Fruit fly (Drosophila melanogaster) whole organism, embryonic: ENCODE results near the gene Vps2.

Source experiments
- CG11456 ChIP-seq: fragments of 200-800 bp; sonication (Bioruptor generic); IDR thresholded peaks from 3 replicates; pipeline ENCODE4 v1.3.6; 2022; ENCODE audit warnings: missing biosample characterization, missing genetic modification characterization
- CG11695 ChIP-seq: fragments of 200-800 bp; sonication (Bioruptor generic); IDR thresholded peaks from 3 replicates; pipeline ENCODE4 v1.3.6; 2022; ENCODE audit warnings: missing biosample characterization, missing genetic modification characterization
- CG11723 ChIP-seq: fragments of 200-800 bp; sonication (Bioruptor generic); optimal IDR thresholded peaks from 2 replicates; lab custom pipeline; 2017; ENCODE audit warnings: missing biosample characterization, mild to moderate bottlenecking, missing genetic modification characterization
- CG12236 ChIP-seq: fragments of 200-800 bp; sonication (Bioruptor generic); optimal IDR thresholded peaks from 2 replicates; lab custom pipeline; 2016; ENCODE audit warnings: missing biosample characterization, missing genetic modification characterization
- CG1233 ChIP-seq: fragments of 200-800 bp; sonication (Bioruptor generic); optimal IDR thresholded peaks from 4 replicates; lab custom pipeline; 2018; ENCODE audit warnings: missing biosample characterization, mild to moderate bottlenecking, missing genetic modification characterization
- CG12769 ChIP-seq: fragments of 200-800 bp; sonication (Bioruptor generic); optimal IDR thresholded peaks from 2 replicates; lab custom pipeline; 2019; ENCODE audit warnings: missing biosample characterization, mild to moderate bottlenecking, missing genetic modification characterization, moderate library complexity
- CG14014 ChIP-seq: fragments of 200-800 bp; sonication (Bioruptor generic); IDR thresholded peaks from 2 replicates; pipeline ENCODE4 v1.3.6; 2022; ENCODE audit warnings: missing biosample characterization, missing genetic modification characterization
- CG14050 ChIP-seq: fragments of 200-800 bp; sonication (Bioruptor generic); IDR thresholded peaks from 3 replicates; pipeline ENCODE4 v1.3.6; 2022; ENCODE audit warnings: missing biosample characterization, missing genetic modification characterization
- CG1602 ChIP-seq: fragments of 200-800 bp; sonication (Bioruptor generic); optimal IDR thresholded peaks from 3 replicates; lab custom pipeline; 2016; ENCODE audit warnings: missing biosample characterization, missing genetic modification characterization
- CG17829 ChIP-seq: fragments of 200-800 bp; optimal IDR thresholded peaks from 2 replicates; lab custom pipeline; 2019; ENCODE audit warnings: missing biosample characterization, mild to moderate bottlenecking, missing genetic modification characterization, moderate library complexity
- CG17912 ChIP-seq: fragments of 200-800 bp; sonication (Bioruptor generic); optimal IDR thresholded peaks from 2 replicates; lab custom pipeline; 2018; ENCODE audit warnings: missing biosample characterization, mild to moderate bottlenecking, missing genetic modification characterization
- CG18619 ChIP-seq: fragments of 200-800 bp; sonication (Bioruptor generic); optimal IDR thresholded peaks from 3 replicates; lab custom pipeline; 2017; ENCODE audit warnings: missing biosample characterization, mild to moderate bottlenecking, missing genetic modification characterization
- CG2116 ChIP-seq: fragments of 200-800 bp; sonication (Bioruptor generic); optimal IDR thresholded peaks from 3 replicates; lab custom pipeline; 2018; ENCODE audit warnings: missing biosample characterization, mild to moderate bottlenecking, missing genetic modification characterization
- CG3163 ChIP-seq: fragments of 200-800 bp; sonication (Bioruptor generic); optimal IDR thresholded peaks from 3 replicates; lab custom pipeline; 2016; ENCODE audit warnings: missing biosample characterization, missing genetic modification characterization
- CG6254 ChIP-seq: fragments of 200-800 bp; sonication (Bioruptor generic); optimal IDR thresholded peaks from 3 replicates; lab custom pipeline; 2017; ENCODE audit warnings: mild to moderate bottlenecking, missing biosample characterization, missing genetic modification reagents, missing genetic modification characterization
- CG6765 ChIP-seq: fragments of 200-800 bp; sonication (Bioruptor generic); optimal IDR thresholded peaks from 3 replicates; lab custom pipeline; 2017; ENCODE audit warnings: missing biosample characterization, mild to moderate bottlenecking, missing genetic modification characterization
- CG7839 ChIP-seq: fragments of 200-800 bp; sonication (Bioruptor generic); optimal IDR thresholded peaks from 3 replicates; lab custom pipeline; 2018; ENCODE audit warnings: missing biosample characterization, mild to moderate bottlenecking, missing genetic modification characterization, moderate library complexity
- CG9727 ChIP-seq: fragments of 200-800 bp; sonication (Bioruptor generic); optimal IDR thresholded peaks from 3 replicates; lab custom pipeline; 2017; ENCODE audit warnings: missing biosample characterization, mild to moderate bottlenecking, missing genetic modification characterization
- CG9876 ChIP-seq: fragments of 200-800 bp; sonication (Bioruptor generic); optimal IDR thresholded peaks from 2 replicates; lab custom pipeline; 2016; ENCODE audit warnings: missing biosample characterization, missing genetic modification characterization
- Chrac-16 ChIP-seq: fragments of 200-800 bp; sonication (Bioruptor generic); optimal IDR thresholded peaks from 3 replicates; lab custom pipeline; 2016; ENCODE audit warnings: missing biosample characterization, missing genetic modification characterization
- CoRest ChIP-seq: fragments of 200-800 bp; sonication (Bioruptor generic); optimal IDR thresholded peaks from 3 replicates; lab custom pipeline; 2018; ENCODE audit warnings: missing biosample characterization, mild to moderate bottlenecking, missing genetic modification characterization, moderate library complexity
- D19A ChIP-seq: fragments of 200-800 bp; optimal IDR thresholded peaks from 3 replicates; lab custom pipeline; 2019; ENCODE audit warnings: missing biosample characterization, mild to moderate bottlenecking, missing genetic modification characterization, moderate library complexity
- Doc3 ChIP-seq: fragments of 200-800 bp; sonication (Bioruptor generic); IDR thresholded peaks from 3 replicates; pipeline ENCODE4 v1.3.6; 2022; ENCODE audit warnings: missing biosample characterization, missing genetic modification characterization; ENCODE audit not compliant: partially characterized antibody
- Elba2 ChIP-seq: fragments of 200-800 bp; sonication (Bioruptor generic); optimal IDR thresholded peaks from 3 replicates; lab custom pipeline; 2016; ENCODE audit warnings: missing biosample characterization, missing genetic modification characterization
- Fer2 ChIP-seq: fragments of 200-800 bp; sonication (Bioruptor generic); optimal IDR thresholded peaks from 2 replicates; lab custom pipeline; 2018; ENCODE audit warnings: missing biosample characterization, mild to moderate bottlenecking, missing genetic modification characterization, moderate library complexity
- Jarid2 ChIP-seq: fragments of 200-800 bp; sonication (Bioruptor generic); optimal IDR thresholded peaks from 3 replicates; lab custom pipeline; 2017; ENCODE audit warnings: mild to moderate bottlenecking, missing biosample characterization, missing genetic modification reagents, missing genetic modification characterization
- MESR4 ChIP-seq: fragments of 200-800 bp; sonication (Bioruptor generic); optimal IDR thresholded peaks from 2 replicates; lab custom pipeline; 2018; ENCODE audit warnings: missing biosample characterization, mild to moderate bottlenecking, missing genetic modification characterization, moderate library complexity
- Mad ChIP-seq: fragments of 200-800 bp; sonication (Bioruptor generic); optimal IDR thresholded peaks from 2 replicates; lab custom pipeline; 2016; ENCODE audit warnings: missing biosample characterization, missing genetic modification characterization
- Max ChIP-seq: fragments of 200-800 bp; sonication (Bioruptor generic); optimal IDR thresholded peaks from 2 replicates; lab custom pipeline; 2016; ENCODE audit warnings: missing biosample characterization, mild to moderate bottlenecking, missing genetic modification characterization
- Mrtf ChIP-seq: fragments of 200-800 bp; sonication (Bioruptor generic); IDR thresholded peaks from 3 replicates; pipeline ENCODE4 v1.3.6; 2022; ENCODE audit warnings: missing biosample characterization, missing genetic modification characterization
- Neu2 ChIP-seq: fragments of 200-800 bp; sonication (Bioruptor generic); optimal IDR thresholded peaks from 3 replicates; lab custom pipeline; 2016; ENCODE audit warnings: missing biosample characterization, missing genetic modification characterization, borderline replicate concordance
- NfI ChIP-seq: fragments of 200-800 bp; sonication (Bioruptor generic); optimal IDR thresholded peaks from 3 replicates; lab custom pipeline; 2018; ENCODE audit warnings: missing biosample characterization, mild to moderate bottlenecking, missing genetic modification characterization, moderate library complexity
- Oli ChIP-seq: fragments of 200-800 bp; sonication (Bioruptor generic); optimal IDR thresholded peaks from 2 replicates; lab custom pipeline; 2018; ENCODE audit warnings: missing biosample characterization, mild to moderate bottlenecking, missing genetic modification characterization, moderate library complexity
- Ptx1 ChIP-seq: fragments of 200-800 bp; sonication (Bioruptor generic); IDR thresholded peaks from 2 replicates; pipeline ENCODE4 v1.3.6; 2022; ENCODE audit warnings: missing biosample characterization, missing genetic modification characterization
- Six4 ChIP-seq: fragments of 200-800 bp; sonication (Bioruptor generic); optimal IDR thresholded peaks from 2 replicates; lab custom pipeline; 2016; ENCODE audit warnings: missing biosample characterization, missing genetic modification characterization
- Sry-δ ChIP-seq: fragments of 200-800 bp; sonication (Bioruptor generic); optimal IDR thresholded peaks from 2 replicates; lab custom pipeline; 2016; ENCODE audit warnings: missing biosample characterization, missing genetic modification characterization
- ase ChIP-seq: fragments of 200-800 bp; sonication (Bioruptor generic); IDR thresholded peaks from 3 replicates; pipeline ENCODE4 v1.3.6; 2022; ENCODE audit warnings: missing biosample characterization, missing genetic modification characterization
- bbx ChIP-seq: fragments of 200-800 bp; sonication (Bioruptor generic); IDR thresholded peaks from 2 replicates; pipeline ENCODE4 v1.3.6; 2022; ENCODE audit warnings: missing biosample characterization, missing genetic modification characterization; ENCODE audit not compliant: partially characterized antibody
- cad ChIP-seq: fragments of >200 bp; optimal IDR thresholded peaks from 2 replicates; lab custom pipeline; 2017; ENCODE audit warnings: missing biosample characterization, missing genetic modification characterization
- crc ChIP-seq: fragments of 200-800 bp; sonication (Bioruptor generic); optimal IDR thresholded peaks from 2 replicates; lab custom pipeline; 2016; ENCODE audit warnings: missing biosample characterization, missing genetic modification characterization
- dan ChIP-seq: fragments of 200-800 bp; sonication (Bioruptor generic); IDR thresholded peaks from 2 replicates; pipeline ENCODE4 v1.3.6; 2022; ENCODE audit warnings: missing biosample characterization, missing genetic modification characterization
- dmrt99B ChIP-seq: fragments of 200-800 bp; sonication (Bioruptor generic); optimal IDR thresholded peaks from 2 replicates; lab custom pipeline; 2018; ENCODE audit warnings: missing biosample characterization, mild to moderate bottlenecking, missing genetic modification characterization, moderate library complexity
- ewg ChIP-seq: fragments of 200-800 bp; sonication (Bioruptor generic); optimal IDR thresholded peaks from 3 replicates; lab custom pipeline; 2017; ENCODE audit warnings: mild to moderate bottlenecking, missing biosample characterization, missing genetic modification reagents, missing genetic modification characterization
- hbn ChIP-seq: fragments of 200-800 bp; sonication (Bioruptor generic); IDR thresholded peaks from 2 replicates; pipeline ENCODE4 v1.3.6; 2022; ENCODE audit warnings: missing biosample characterization, missing genetic modification characterization; ENCODE audit not compliant: partially characterized antibody
- ken ChIP-seq: fragments of 200-800 bp; sonication (Bioruptor generic); IDR thresholded peaks from 3 replicates; pipeline ENCODE4 v1.3.6; 2022; ENCODE audit warnings: missing biosample characterization, missing genetic modification characterization
- lbe ChIP-seq: fragments of 200-800 bp; sonication (Bioruptor generic); optimal IDR thresholded peaks from 2 replicates; lab custom pipeline; 2016; ENCODE audit warnings: missing biosample characterization, mild to moderate bottlenecking, missing genetic modification characterization
- mam ChIP-seq: fragments of 200-800 bp; sonication (Bioruptor generic); optimal IDR thresholded peaks from 3 replicates; lab custom pipeline; 2016; ENCODE audit warnings: missing biosample characterization, missing genetic modification characterization
- p53 ChIP-seq: fragments of 200-800 bp; sonication (Bioruptor generic); optimal IDR thresholded peaks from 2 replicates; lab custom pipeline; 2016; ENCODE audit warnings: missing biosample characterization, missing genetic modification characterization
- pzg ChIP-seq: fragments of 200-800 bp; sonication (Bioruptor generic); optimal IDR thresholded peaks from 3 replicates; lab custom pipeline; 2018; ENCODE audit warnings: missing biosample characterization, mild to moderate bottlenecking, missing genetic modification characterization, moderate library complexity
- ssp ChIP-seq: fragments of 200-800 bp; sonication (Bioruptor generic); IDR thresholded peaks from 2 replicates; pipeline ENCODE4 v1.3.6; 2022; ENCODE audit warnings: missing biosample characterization, missing genetic modification characterization
- zf30C ChIP-seq: fragments of 200-800 bp; sonication (Bioruptor generic); optimal IDR thresholded peaks from 3 replicates; lab custom pipeline; 2018; ENCODE audit warnings: missing biosample characterization, mild to moderate bottlenecking, missing genetic modification characterization

Vps2 gene

DNA sequence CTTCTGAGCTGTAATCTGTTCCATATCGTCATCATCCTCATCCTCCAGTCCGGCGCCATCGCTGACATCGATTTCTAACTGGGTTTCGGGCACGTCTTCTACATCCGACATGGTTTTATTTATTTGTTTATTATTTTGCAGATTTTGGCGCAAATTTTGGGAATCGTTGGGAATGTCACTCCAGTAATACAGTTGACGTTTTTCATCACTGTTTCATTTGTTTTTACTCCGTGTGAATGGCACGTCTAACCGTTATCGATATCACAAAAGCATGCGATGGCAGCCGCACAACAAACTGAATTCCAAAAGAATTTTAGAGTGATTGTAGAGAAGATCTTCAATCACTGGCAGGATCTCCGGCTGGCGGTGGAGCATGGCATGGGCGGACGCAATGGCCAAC is 3.8 kb downstream of the Vps2 start, which contains the start of the genes Sld5 and CG14543 (continued):
- TF ChIP-seq Ptx1 (GFP tag; lab: Robert Waterston, UW) (no peak), Sry-δ (peak; percentile 40), ssp (GFP tag; lab: Robert Waterston, UW) (no peak), Fer2 (tag; lab: Kevin White, UChicago) (no peak), CG17912 (GFP tag; lab: Kevin White, UChicago) (no peak), CG6765 (GFP tag; lab: Kevin White, UChicago) (no peak), NfI (GFP tag; lab: Kevin White, UChicago) (peak; percentile 38), ase (GFP tag; lab: Robert Waterston, UW) (no peak), bbx (GFP tag; lab: Robert Waterston, UW) (no peak; the same call in 1 of the 2 replicates), CG6254 (GFP tag; lab: Kevin White, UChicago) (no peak), CG3163 (GFP tag; lab: Kevin White, UChicago) (no peak), Doc3 (no peak), D19A (tag; lab: Kevin White, UChicago) (no peak), Mad (GFP tag; lab: Kevin White, UChicago) (no peak), mam (peak; percentile 18), CG14050 (GFP tag; lab: Robert Waterston, UW) (no peak), CG11456 (no peak), CoRest (tag; lab: Kevin White, UChicago) (peak; percentile 1), CG11723 (no peak), crc (GFP tag; lab: Kevin White, UChicago) (no peak), p53 (GFP tag; lab: Kevin White, UChicago) (no peak), CG12769 (tag; lab: Kevin White, UChicago) (peak; percentile 17), CG9727 (GFP tag; lab: Kevin White, UChicago) (no peak), MESR4 (GFP tag; lab: Kevin White, UChicago) (peak; percentile 49), pzg (GFP tag; lab: Kevin White, UChicago) (peak; percentile 73), CG1602 (GFP tag; lab: Kevin White, UChicago) (no peak), Chrac-16 (no peak), Mrtf (GFP tag; lab: Robert Waterston, UW) (no peak), hbn (GFP tag; lab: Robert Waterston, UW) (no peak), CG2116 (GFP tag; lab: Kevin White, UChicago) (peak; percentile 14), CG18619 (GFP tag; lab: Kevin White, UChicago) (no peak), zf30C (no peak), dmrt99B (tag; lab: Kevin White, UChicago) (no peak), CG12236 (no peak), lbe (GFP tag; lab: Kevin White, UChicago) (no peak), Oli (no peak), dan (no peak), ken (0 out of 3 replicates have a peak, but pooled peaks have one; percentile 34), Max (GFP tag; lab: Kevin White, UChicago) (no peak), cad (GFP tag; lab: Kevin White, UChicago) (no peak), Neu2 (no peak), CG11695 (GFP tag; lab: Robert Waterston, UW) (no peak), CG1233 (no peak), CG17829 (peak; percentile 20), CG7839 (tag; lab: Kevin White, UChicago) (no peak), Elba2 (GFP tag; lab: Kevin White, UChicago) (no peak), CG9876 (no peak), CG14014 (GFP tag; lab: Robert Waterston, UW) (no peak), Jarid2 (GFP tag; lab: Kevin White, UChicago) (no peak), Six4 (GFP tag; lab: Kevin White, UChicago) (no peak), ewg (GFP tag; lab: Kevin White, UChicago) (peak; percentile 10)
